Worm (Caenorhabditis elegans) whole organism, L3 larva: ENCODE measurements around the gene ldp-1.

Experiments
- aly-2 ChIP-seq: fragments of 150-350 bp; optimal IDR thresholded peaks from 2 replicates; lab custom pipeline; 2014; ENCODE audit warnings: missing biosample characterization, missing genetic modification characterization
- ama-1 ChIP-seq: fragments of 150-350 bp; optimal IDR thresholded peaks from 2 replicates; lab custom pipeline; 2018
- daf-12 ChIP-seq: fragments of 150-350 bp; optimal IDR thresholded peaks from 2 replicates; lab custom pipeline; 2014; ENCODE audit warnings: missing biosample characterization, missing genetic modification reagents, missing genetic modification characterization
- fkh-10 ChIP-seq: sonication (generic microtip); optimal IDR thresholded peaks from 2 replicates; lab custom pipeline; 2017; ENCODE audit warnings: missing biosample characterization, missing genetic modification reagents, missing genetic modification characterization
- fos-1 ChIP-seq: fragments of 150-350 bp; optimal IDR thresholded peaks from 2 replicates; lab custom pipeline; 2014; ENCODE audit warnings: missing biosample characterization, missing genetic modification characterization
- nfya-1 ChIP-seq: sonication (generic microtip); optimal IDR thresholded peaks from 2 replicates; lab custom pipeline; 2017; ENCODE audit warnings: missing genetic modification characterization, mild to moderate bottlenecking, missing compliant biosample characterization, antibody characterized with exemption, moderate library complexity; ENCODE audit not compliant: insufficient read depth
- nhr-67 ChIP-seq: fragments of 150-350 bp; optimal IDR thresholded peaks from 2 replicates; lab custom pipeline; 2014; ENCODE audit warnings: missing biosample characterization, missing genetic modification characterization
- nhr-77 ChIP-seq: fragments of 150-350 bp; optimal IDR thresholded peaks from 2 replicates; lab custom pipeline; 2014; ENCODE audit warnings: missing biosample characterization, missing genetic modification characterization
- pha-4 ChIP-seq: fragments of 150-350 bp; optimal IDR thresholded peaks from 2 replicates; lab custom pipeline; 2014; ENCODE audit warnings: missing biosample characterization, missing genetic modification reagents, missing genetic modification characterization
- unc-62 ChIP-seq: fragments of 150-350 bp; sonication (generic microtip); optimal IDR thresholded peaks from 4 replicates; lab custom pipeline; 2014; ENCODE audit warnings: missing biosample characterization, missing genetic modification reagents, missing genetic modification characterization

- TF ChIP-seq aly-2 (tag; lab: Kevin White, UChicago) (no peak), fkh-10 (GFP tag; lab: Kevin White, UChicago) (no peak), nhr-77 (tag; lab: Kevin White, UChicago) (no peak), unc-62 (no peak), daf-12 (no peak), pha-4 (tag; lab: Kevin White, UChicago) (no peak), nfya-1 (tag; lab: Kevin White, UChicago) (no peak), ama-1 (lab: Kevin White, UChicago) (no peak), fos-1 (no peak), nhr-67 (no peak)
Observed at ce11 chrV:2139918-2140317, 12.6 kb downstream of the ldp-1 start, which contains the start of gene F22F7.7.
